Worm (Caenorhabditis elegans) whole organism, late embryonic: ENCODE results near the gene Y51H4A.24.

Experiments used
- ceh-24 ChIP-seq: sonication (generic microtip); optimal IDR thresholded peaks from 2 replicates; lab custom pipeline; 2016; ENCODE audit warnings: mild to moderate bottlenecking, missing genetic modification characterization, missing compliant biosample characterization
- ceh-6 ChIP-seq: fragments of 200-800 bp; sonication (Bioruptor generic); optimal IDR thresholded peaks from 2 replicates; lab custom pipeline; 2018; ENCODE audit warnings: mild to moderate bottlenecking, missing genetic modification characterization, missing compliant biosample characterization
- elt-2 ChIP-seq: sonication (generic microtip); optimal IDR thresholded peaks from 2 replicates; lab custom pipeline; 2016; ENCODE audit warnings: missing genetic modification reagents, missing genetic modification characterization, missing compliant biosample characterization
- npax-4 ChIP-seq: sonication (generic microtip); optimal IDR thresholded peaks from 2 replicates; lab custom pipeline; 2016; ENCODE audit warnings: missing genetic modification characterization, missing compliant biosample characterization
- pha-4 ChIP-seq: fragments of 150-350 bp; optimal IDR thresholded peaks from 2 replicates; lab custom pipeline; 2018; ENCODE audit warnings: missing biosample characterization, missing genetic modification reagents, missing genetic modification characterization
- ztf-16 ChIP-seq: sonication (generic microtip); optimal IDR thresholded peaks from 2 replicates; lab custom pipeline; 2017; ENCODE audit warnings: missing genetic modification characterization, missing compliant biosample characterization

DNA sequence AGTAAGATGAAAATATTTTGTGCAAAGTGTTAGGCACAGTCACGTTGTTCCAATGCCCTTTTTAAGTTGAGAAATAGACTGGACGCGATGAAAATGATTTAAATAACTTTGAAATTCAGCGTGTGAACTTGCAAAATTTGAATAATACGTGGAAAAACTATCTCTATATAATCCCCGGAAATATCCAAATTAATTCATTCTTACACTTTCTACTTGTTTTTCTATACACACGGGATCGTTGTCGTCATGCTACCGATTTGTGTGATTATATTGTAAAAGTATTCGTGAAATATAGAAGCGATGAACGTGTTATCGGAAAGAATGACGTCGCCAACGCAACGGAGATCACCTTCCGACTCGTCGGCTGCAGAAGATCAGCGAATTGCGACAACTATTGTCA lies 2.9 kb upstream of the Y51H4A.24 start, which contains the start of gene Y43D4A.1:
- TF ChIP-seq elt-2 (tag; lab: Kevin White, UChicago), result no peak
- no peak for TF ChIP-seq ztf-16
- no peak for TF ChIP-seq pha-4 (tag; lab: Kevin White, UChicago)
- TF ChIP-seq ceh-24 (tag; lab: Kevin White, UChicago), result no peak
- TF ChIP-seq ceh-6 (GFP tag; lab: Kevin White, UChicago), result no peak
- no peak for TF ChIP-seq npax-4 (tag; lab: Kevin White, UChicago)
